Worm (Caenorhabditis elegans): ENCODE measurements around the gene srt-69.

DNA sequence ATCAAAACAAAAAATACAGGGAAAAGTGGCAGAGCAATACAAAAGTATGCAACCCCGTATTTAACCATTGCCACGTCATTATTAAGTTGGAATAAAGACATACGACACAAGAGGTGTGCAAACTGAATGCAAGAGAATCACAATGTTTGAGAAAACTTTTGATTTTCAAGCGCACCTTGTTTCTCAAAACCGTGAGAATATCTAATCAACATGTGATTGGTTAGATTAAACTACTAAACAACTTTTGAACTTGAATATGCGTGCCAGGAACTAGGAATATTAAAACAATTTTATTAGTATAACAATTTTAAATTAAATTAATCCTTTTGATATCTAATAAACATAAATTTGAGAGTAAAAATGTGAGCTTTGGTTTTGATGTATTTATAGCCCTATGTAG, 6.0 kb downstream of the srt-69 start, which contains the start of gene srt-70:
- TF ChIP-seq flt-1 (GFP tag; IDR thresholded peaks at IDR 0.05) (no peak), T22C8.4 (GFP tag; IDR thresholded peaks at IDR 0.05) (no peak)

Measured in whole organism, midembryonic.